Fruit fly (Drosophila melanogaster) Kc167 (cell line): ENCODE results near the gene CG42675.

Source experiments
- Myc ChIP-seq: fragments of >200 bp; optimal IDR thresholded peaks from 2 replicates; lab custom pipeline; 2017; ENCODE audit warnings: missing external identifiers
- Sin3A ChIP-seq: fragments of >200 bp; optimal IDR thresholded peaks from 2 replicates; lab custom pipeline; 2018; ENCODE audit warnings: missing external identifiers
- h ChIP-seq: fragments of >200 bp; optimal IDR thresholded peaks from 3 replicates; lab custom pipeline; 2018; ENCODE audit warnings: missing external identifiers
- insv ChIP-seq: fragments of >200 bp; optimal IDR thresholded peaks from 3 replicates; lab custom pipeline; 2018; ENCODE audit warnings: missing external identifiers
- psq ChIP-seq: fragments of >200 bp; optimal IDR thresholded peaks from 2 replicates; lab custom pipeline; 2017; ENCODE audit warnings: missing external identifiers
- ttk ChIP-seq: sonication (Bioruptor generic); optimal IDR thresholded peaks from 2 replicates; lab custom pipeline; 2017; ENCODE audit warnings: missing external identifiers

- TF ChIP-seq Sin3A = no peak
- no peak for TF ChIP-seq insv
- no peak for TF ChIP-seq h
- no peak for TF ChIP-seq psq
- TF ChIP-seq ttk (lab: Kevin White, UChicago) = no peak
- no peak for TF ChIP-seq Myc (lab: Kevin White, UChicago)
Observed at dm6 chr3R:5853032-5853431, 39.6 kb downstream of the CG42675 start, which contains the start of gene CG34287.
